Worm (Caenorhabditis elegans) whole organism, young adult: ENCODE results near the gene trap-4.

ENCODE experiments used
- C06A6.2 ChIP-seq: fragments of 200-800 bp; sonication (Bioruptor generic); conservative IDR thresholded peaks from 2 replicates; pipeline ENCODE4 v1.3.6; 2022; ENCODE audit warnings: missing genetic modification characterization, missing compliant biosample characterization
- C17E4.6 ChIP-seq: fragments of 200-800 bp; sonication (Bioruptor generic); IDR thresholded peaks from 2 replicates; pipeline ENCODE4 v1.3.6; 2022; ENCODE audit warnings: missing genetic modification reagents, missing genetic modification characterization, missing compliant biosample characterization
- F39B2.1 ChIP-seq: fragments of 200-800 bp; sonication (Bioruptor generic); IDR thresholded peaks from 2 replicates; pipeline ENCODE4 v1.3.6; 2022; ENCODE audit warnings: missing genetic modification reagents, missing genetic modification characterization, missing compliant biosample characterization
- F49E8.2 ChIP-seq: sonication (generic microtip); optimal IDR thresholded peaks from 3 replicates; lab custom pipeline; 2017; ENCODE audit warnings: missing genetic modification characterization, mild to moderate bottlenecking, missing compliant biosample characterization, antibody characterized with exemption, moderate library complexity; ENCODE audit not compliant: insufficient read depth
- F57C9.4 ChIP-seq: sonication (generic microtip); optimal IDR thresholded peaks from 2 replicates; lab custom pipeline; 2017; ENCODE audit warnings: mild to moderate bottlenecking, missing genetic modification characterization, missing compliant biosample characterization
- T07F8.4 ChIP-seq: sonication (generic microtip); optimal IDR thresholded peaks from 2 replicates; lab custom pipeline; 2016; ENCODE audit warnings: mild to moderate bottlenecking, missing genetic modification characterization, moderate library complexity, missing compliant biosample characterization
- T26A5.8 ChIP-seq: sonication (generic microtip); optimal IDR thresholded peaks from 2 replicates; lab custom pipeline; 2016; ENCODE audit warnings: missing genetic modification characterization, missing compliant biosample characterization
- Y53F4B.3 ChIP-seq: fragments of 200-800 bp; sonication (Bioruptor generic); IDR thresholded peaks from 2 replicates; pipeline ENCODE4 v1.3.6; 2022; ENCODE audit warnings: missing genetic modification reagents, missing genetic modification characterization, missing compliant biosample characterization
- Y67H2A.10 ChIP-seq: fragments of 200-800 bp; sonication (Bioruptor generic); conservative IDR thresholded peaks from 2 replicates; pipeline ENCODE4 v1.3.6; 2022; ENCODE audit warnings: missing genetic modification reagents, missing genetic modification characterization, missing compliant biosample characterization
- ZK185.1 ChIP-seq: sonication (generic microtip); optimal IDR thresholded peaks from 2 replicates; lab custom pipeline; 2016; ENCODE audit warnings: mild to moderate bottlenecking, missing genetic modification characterization, missing compliant biosample characterization; ENCODE audit not compliant: poor library complexity, severe bottlenecking
- aptf-2 ChIP-seq: fragments of 200-800 bp; sonication (Bioruptor generic); conservative IDR thresholded peaks from 2 replicates; pipeline ENCODE4 v1.3.6; 2022; ENCODE audit warnings: missing genetic modification reagents, missing genetic modification characterization, missing compliant biosample characterization
- aptf-3 ChIP-seq: fragments of 200-800 bp; sonication (Bioruptor generic); IDR thresholded peaks from 2 replicates; pipeline ENCODE4 v1.3.6; 2022; ENCODE audit warnings: missing genetic modification characterization, missing compliant biosample characterization
- atf-7 ChIP-seq: sonication (generic microtip); optimal IDR thresholded peaks from 2 replicates; lab custom pipeline; 2017; ENCODE audit warnings: mild to moderate bottlenecking, missing genetic modification characterization, missing compliant biosample characterization
- attf-3 ChIP-seq: fragments of 200-800 bp; sonication (Bioruptor generic); conservative IDR thresholded peaks from 2 replicates; pipeline ENCODE4 v1.3.6; 2022; ENCODE audit warnings: missing genetic modification reagents, missing genetic modification characterization, missing compliant biosample characterization
- attf-5 ChIP-seq: fragments of 200-800 bp; sonication (Bioruptor generic); optimal IDR thresholded peaks from 2 replicates; lab custom pipeline; 2018; ENCODE audit warnings: mild to moderate bottlenecking, missing genetic modification characterization, missing compliant biosample characterization
- cebp-1 ChIP-seq, 2 experiments: fragments of 200-800 bp in 1 of 2; sonication (Bioruptor generic) in 1 of 2; sonication (generic microtip) in 1 of 2; IDR thresholded peaks in 1 of 2; optimal IDR thresholded peaks in 1 of 2; 2 replicates each; pipeline versions ENCODE4 v1.3.6 to Lab custom; 2017 to 2022; ENCODE audit warnings: missing compliant biosample characterization in 2 of 2, missing genetic modification characterization in 2 of 2, mild to moderate bottlenecking in 1 of 2, missing genetic modification reagents in 1 of 2, moderate library complexity in 1 of 2
- ceh-100 ChIP-seq: fragments of 200-800 bp; sonication (Bioruptor generic); IDR thresholded peaks from 2 replicates; pipeline ENCODE4 v1.3.6; 2022; ENCODE audit warnings: missing genetic modification reagents, missing genetic modification characterization, missing compliant biosample characterization
- ceh-91 ChIP-seq: fragments of 200-800 bp; sonication (Bioruptor generic); IDR thresholded peaks from 2 replicates; pipeline ENCODE4 v1.3.6; 2022; ENCODE audit warnings: missing genetic modification reagents, missing genetic modification characterization, missing compliant biosample characterization
- dox-1 ChIP-seq: fragments of 200-800 bp; sonication (Bioruptor generic); IDR thresholded peaks from 2 replicates; pipeline ENCODE4 v1.3.6; 2022; ENCODE audit warnings: missing genetic modification reagents, missing genetic modification characterization, missing compliant biosample characterization
- egrh-3 ChIP-seq: fragments of 200-800 bp; sonication (Bioruptor generic); IDR thresholded peaks from 2 replicates; pipeline ENCODE4 v1.3.6; 2022; ENCODE audit warnings: missing genetic modification reagents, missing genetic modification characterization, missing compliant biosample characterization
- ekl-4 ChIP-seq: fragments of 200-800 bp; sonication (Bioruptor generic); IDR thresholded peaks from 2 replicates; pipeline ENCODE4 v1.3.6; 2022; ENCODE audit warnings: missing genetic modification reagents, missing genetic modification characterization, missing compliant biosample characterization
- ets-4 ChIP-seq: fragments of 200-800 bp; sonication (Bioruptor generic); optimal IDR thresholded peaks from 2 replicates; lab custom pipeline; 2018; ENCODE audit warnings: mild to moderate bottlenecking, missing genetic modification characterization, missing compliant biosample characterization
- him-1 ChIP-seq: sonication (generic microtip); optimal IDR thresholded peaks from 2 replicates; lab custom pipeline; 2016; ENCODE audit warnings: missing genotype, missing genetic modification reagents, missing genetic modification characterization, missing compliant biosample characterization
- hlh-26 ChIP-seq: fragments of 200-800 bp; sonication (Bioruptor generic); conservative IDR thresholded peaks from 2 replicates; pipeline ENCODE4 v1.3.6; 2022; ENCODE audit warnings: missing genetic modification reagents, missing genetic modification characterization, missing compliant biosample characterization
- hmg-20 ChIP-seq: fragments of 200-800 bp; sonication (Bioruptor generic); IDR thresholded peaks from 2 replicates; pipeline ENCODE4 v1.3.6; 2022; ENCODE audit warnings: missing genetic modification reagents, missing genetic modification characterization, missing compliant biosample characterization
- hrde-1 ChIP-seq: sonication (generic microtip); optimal IDR thresholded peaks from 2 replicates; lab custom pipeline; 2016; ENCODE audit warnings: missing genetic modification characterization, mild to moderate bottlenecking, missing compliant biosample characterization, moderate library complexity, missing genotype, missing genetic modification reagents, borderline replicate concordance
- let-607 ChIP-seq, 2 experiments: fragments of 200-800 bp in 1 of 2; sonication (Bioruptor generic) in 1 of 2; sonication (generic microtip) in 1 of 2; optimal IDR thresholded peaks; 2 replicates each; lab custom pipeline; 2016 to 2018; ENCODE audit warnings: mild to moderate bottlenecking in 2 of 2, missing compliant biosample characterization in 2 of 2, missing genetic modification characterization in 2 of 2, moderate library complexity in 2 of 2, missing genotype in 1 of 2
- lin-26 ChIP-seq: fragments of 200-800 bp; sonication (Bioruptor generic); IDR thresholded peaks from 2 replicates; pipeline ENCODE4 v1.3.6; 2022; ENCODE audit warnings: missing genetic modification reagents, missing genetic modification characterization, missing compliant biosample characterization
- lin-35 ChIP-seq, 3 experiments: fragments of 150-350 bp in 2 of 3; sonication (generic microtip) in 1 of 3; optimal IDR thresholded peaks; 2 replicates each; lab custom pipeline; 2014 to 2018; ENCODE audit warnings: missing biosample characterization in 3 of 3, missing genetic modification characterization in 3 of 3, missing genetic modification reagents in 3 of 3
- lin-40 ChIP-seq: sonication (generic microtip); optimal IDR thresholded peaks from 2 replicates; lab custom pipeline; 2016; ENCODE audit warnings: missing genetic modification characterization, mild to moderate bottlenecking, missing compliant biosample characterization, missing genotype, missing genetic modification reagents
- mcd-1 ChIP-seq: fragments of 200-800 bp; sonication (Bioruptor generic); IDR thresholded peaks from 2 replicates; pipeline ENCODE4 v1.3.6; 2022; ENCODE audit warnings: missing genetic modification reagents, missing genetic modification characterization, missing compliant biosample characterization
- mes-4 ChIP-seq: sonication (generic microtip); optimal IDR thresholded peaks from 2 replicates; lab custom pipeline; 2016; ENCODE audit warnings: missing genotype, missing genetic modification characterization, missing compliant biosample characterization
- nfya-1 ChIP-seq: sonication (generic microtip); optimal IDR thresholded peaks from 2 replicates; lab custom pipeline; 2017; ENCODE audit warnings: antibody characterized with exemption, missing compliant biosample characterization, missing genetic modification characterization, borderline replicate concordance; ENCODE audit not compliant: insufficient read depth
- nfya-2 ChIP-seq: fragments of 200-800 bp; sonication (Bioruptor generic); IDR thresholded peaks from 2 replicates; pipeline ENCODE4 v1.3.6; 2022; ENCODE audit warnings: missing genetic modification reagents, missing genetic modification characterization, missing compliant biosample characterization
- nhr-27 ChIP-seq: fragments of 200-800 bp; sonication (Bioruptor generic); optimal IDR thresholded peaks from 2 replicates; lab custom pipeline; 2018; ENCODE audit warnings: mild to moderate bottlenecking, missing genetic modification characterization, moderate library complexity, missing compliant biosample characterization
- pbrm-1 ChIP-seq: fragments of 200-800 bp; sonication (Bioruptor generic); IDR thresholded peaks from 2 replicates; pipeline ENCODE4 v1.3.6; 2022; ENCODE audit warnings: missing genetic modification reagents, missing genetic modification characterization, missing compliant biosample characterization
- pha-4 ChIP-seq: fragments of 150-350 bp; sonication (generic microtip); optimal IDR thresholded peaks from 2 replicates; lab custom pipeline; 2014; ENCODE audit warnings: missing biosample characterization, missing genetic modification reagents, missing genetic modification characterization
- snpc-1.3 ChIP-seq: sonication (generic microtip); optimal IDR thresholded peaks from 2 replicates; lab custom pipeline; 2017; ENCODE audit warnings: missing genetic modification characterization, mild to moderate bottlenecking, missing compliant biosample characterization, antibody characterized with exemption, moderate library complexity, missing genotype, missing genetic modification reagents; ENCODE audit not compliant: insufficient read depth
- unc-130 ChIP-seq: sonication (generic microtip); optimal IDR thresholded peaks from 2 replicates; lab custom pipeline; 2016; ENCODE audit warnings: missing genetic modification reagents, missing genetic modification characterization, missing compliant biosample characterization
- zfh-2 ChIP-seq: fragments of 200-800 bp; sonication (Bioruptor generic); conservative IDR thresholded peaks from 2 replicates; pipeline ENCODE4 v1.3.6; 2022; ENCODE audit warnings: missing genetic modification reagents, missing genetic modification characterization, missing compliant biosample characterization
- zim-3 ChIP-seq: sonication (generic microtip); optimal IDR thresholded peaks from 2 replicates; lab custom pipeline; 2017; ENCODE audit warnings: mild to moderate bottlenecking, missing genetic modification characterization, moderate library complexity, missing compliant biosample characterization
- ztf-3 ChIP-seq: fragments of 200-800 bp; sonication (Bioruptor generic); optimal IDR thresholded peaks from 2 replicates; lab custom pipeline; 2018; ENCODE audit warnings: mild to moderate bottlenecking, missing genetic modification characterization, missing compliant biosample characterization
- ztf-6 ChIP-seq: fragments of 200-800 bp; sonication (Bioruptor generic); IDR thresholded peaks from 2 replicates; pipeline ENCODE4 v1.3.6; 2022; ENCODE audit warnings: missing genetic modification reagents, missing genetic modification characterization, missing compliant biosample characterization

Gene trap-4

DNA sequence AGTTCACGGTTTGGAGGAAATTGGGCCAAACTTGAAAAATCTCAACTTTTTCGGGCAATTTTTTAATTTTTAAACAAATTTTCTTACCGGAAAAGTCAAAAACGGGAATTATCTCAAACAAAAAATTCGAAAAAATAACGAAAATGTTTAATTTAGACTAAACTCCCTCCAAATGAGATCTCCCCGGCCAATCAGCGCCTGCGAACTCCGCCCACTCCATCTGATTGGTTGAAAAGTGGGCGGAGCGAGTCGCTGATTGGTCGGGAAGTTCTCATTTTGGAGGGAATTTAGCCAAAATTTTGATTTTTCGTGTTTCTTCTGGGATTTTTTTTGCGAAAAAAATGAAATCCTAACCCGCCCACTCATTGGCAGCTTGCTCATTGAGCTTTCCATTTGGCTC lies 23.9 kb upstream of the trap-4 start:
- TF ChIP-seq T26A5.8, result no peak
- no peak for TF ChIP-seq ztf-3 (GFP tag; lab: Kevin White, UChicago)
- TF ChIP-seq unc-130, result no peak
- no peak for TF ChIP-seq C06A6.2
- no peak for TF ChIP-seq ceh-100
- no peak for TF ChIP-seq let-607 (tag; optimal IDR thresholded peaks at IDR 0.05; lab: Kevin White, UChicago)
- TF ChIP-seq hlh-26, result no peak
- no peak for TF ChIP-seq mcd-1 (GFP tag; lab: Robert Waterston, UW)

ce11 chrIII:11898169-11898568 lies 22.4 kb upstream of the trap-4 start, which contains the start of gene tsen-2:
tsen-2 (minus strand) TSS chrIII:11898269.
- TF ChIP-seq nfya-2 (GFP tag; lab: Robert Waterston, UW), result no peak
- TF ChIP-seq ekl-4, result no peak
- TF ChIP-seq ceh-100, result no peak
- no peak for TF ChIP-seq F57C9.4 (tag; lab: Kevin White, UChicago)
- no peak for TF ChIP-seq ets-4 (GFP tag; lab: Kevin White, UChicago)
- TF ChIP-seq lin-40 (tag; lab: Kevin White, UChicago), result no peak
- TF ChIP-seq nfya-1 (tag; lab: Kevin White, UChicago), result no peak
- TF ChIP-seq F39B2.1 (GFP tag; lab: Robert Waterston, UW), result no peak
- TF ChIP-seq ztf-3 (GFP tag; lab: Kevin White, UChicago), result no peak
- no peak for TF ChIP-seq ZK185.1 (tag; lab: Kevin White, UChicago)
- no peak for TF ChIP-seq C17E4.6
- TF ChIP-seq cebp-1 (GFP tag; IDR thresholded peaks at IDR 0.05; lab: Robert Waterston, UW), result no peak
- no peak for TF ChIP-seq cebp-1 (tag; optimal IDR thresholded peaks at IDR 0.05; lab: Kevin White, UChicago)
- no peak for TF ChIP-seq ceh-91 (GFP tag; lab: Robert Waterston, UW)
- TF ChIP-seq aptf-2 (GFP tag; lab: Robert Waterston, UW), result no peak
- TF ChIP-seq him-1 (tag; lab: Kevin White, UChicago), result no peak
- TF ChIP-seq snpc-1.3 (tag; lab: Kevin White, UChicago), result no peak

ce11 chrIII:11900022-11900421 lies 20.5 kb upstream of the trap-4 start:
- TF ChIP-seq aptf-3 (GFP tag; lab: Robert Waterston, UW), result no peak
- no peak for TF ChIP-seq nhr-27 (tag; lab: Kevin White, UChicago)
- TF ChIP-seq aptf-2 (GFP tag; lab: Robert Waterston, UW), result no peak
- no peak for TF ChIP-seq dox-1 (GFP tag; lab: Robert Waterston, UW)
- TF ChIP-seq T07F8.4 (tag; lab: Kevin White, UChicago), result no peak
- TF ChIP-seq Y53F4B.3, result no peak
- no peak for TF ChIP-seq pha-4 (tag; lab: Kevin White, UChicago)
- TF ChIP-seq ZK185.1 (tag; lab: Kevin White, UChicago), result no peak
- TF ChIP-seq pbrm-1 (GFP tag; lab: Robert Waterston, UW), result no peak
- TF ChIP-seq ztf-6 (GFP tag; lab: Robert Waterston, UW), result no peak
- no peak for TF ChIP-seq hmg-20
- TF ChIP-seq F39B2.1 (GFP tag; lab: Robert Waterston, UW), result no peak
- TF ChIP-seq mes-4, result no peak
- TF ChIP-seq T26A5.8, result no peak

- TF ChIP-seq zfh-2 (GFP tag; lab: Robert Waterston, UW) (peak; percentile 71), C06A6.2 (no peak), hrde-1 (tag; lab: Kevin White, UChicago) (no peak), mcd-1 (GFP tag; lab: Robert Waterston, UW) (0 out of 2 replicates have a peak, but pooled peaks have one; percentile 14), lin-26 (GFP tag; lab: Robert Waterston, UW) (no peak), attf-3 (no peak), lin-35 (GFP tag; optimal IDR thresholded peaks at IDR 0.05; lab: Kevin White, UChicago) (no peak), atf-7 (tag; lab: Kevin White, UChicago) (no peak), zim-3 (no peak), let-607 (tag; optimal IDR thresholded peaks at IDR 0.05; lab: Kevin White, UChicago) (no peak), egrh-3 (GFP tag; lab: Robert Waterston, UW) (peak; percentile 43; the same call in 1 of the 2 replicates), attf-5 (GFP tag; lab: Kevin White, UChicago) (no peak), Y67H2A.10 (no peak), F49E8.2 (tag; lab: Kevin White, UChicago) (no peak)
These were observed 17.8 kb upstream of the trap-4 start for ce11 chrIII:11902782-11903181.
